Fruit fly (Drosophila melanogaster) whole organism, embryonic: ENCODE results near the gene CG34436.
A peak's percentile ranks its signal among the peaks of the same experiment; 100 is the strongest.

Experiments
- Antp ChIP-seq: fragments of 200-800 bp; sonication (Bioruptor generic); optimal IDR thresholded peaks from 3 replicates; lab custom pipeline; 2016; ENCODE audit warnings: missing biosample characterization, missing genetic modification characterization
- CG10147 ChIP-seq: fragments of 200-800 bp; sonication (Bioruptor generic); optimal IDR thresholded peaks from 2 replicates; lab custom pipeline; 2019; ENCODE audit warnings: missing biosample characterization, mild to moderate bottlenecking, missing genetic modification characterization, moderate library complexity
- CG10267 ChIP-seq: fragments of 200-800 bp; sonication (Bioruptor generic); optimal IDR thresholded peaks from 2 replicates; lab custom pipeline; 2018; ENCODE audit warnings: missing biosample characterization, mild to moderate bottlenecking, missing genetic modification characterization, moderate library complexity
- CG10462 ChIP-seq: fragments of 200-800 bp; sonication (Bioruptor generic); optimal IDR thresholded peaks from 2 replicates; lab custom pipeline; 2016; ENCODE audit warnings: missing biosample characterization, missing genetic modification characterization
- CG10543 ChIP-seq: fragments of 200-800 bp; sonication (Bioruptor generic); optimal IDR thresholded peaks from 3 replicates; lab custom pipeline; 2017; ENCODE audit warnings: missing biosample characterization, mild to moderate bottlenecking, missing genetic modification characterization, moderate library complexity
- CG10979 ChIP-seq: fragments of 200-800 bp; sonication (Bioruptor generic); optimal IDR thresholded peaks from 2 replicates; lab custom pipeline; 2018; ENCODE audit warnings: missing biosample characterization, mild to moderate bottlenecking, missing genetic modification characterization, moderate library complexity
- CG11247 ChIP-seq: fragments of 200-800 bp; sonication (Bioruptor generic); IDR thresholded peaks from 2 replicates; pipeline ENCODE4 v1.3.6; 2022; ENCODE audit warnings: missing biosample characterization, missing genetic modification characterization
- CG11398 ChIP-seq: fragments of 200-800 bp; sonication (Bioruptor generic); optimal IDR thresholded peaks from 2 replicates; lab custom pipeline; 2016; ENCODE audit warnings: missing biosample characterization, missing genetic modification characterization
- CG12104 ChIP-seq: fragments of 200-800 bp; sonication (Bioruptor generic); optimal IDR thresholded peaks from 3 replicates; lab custom pipeline; 2016; ENCODE audit warnings: missing biosample characterization, missing genetic modification characterization
- CG12659 ChIP-seq: fragments of 200-800 bp; sonication (Bioruptor generic); optimal IDR thresholded peaks from 3 replicates; lab custom pipeline; 2017; ENCODE audit warnings: mild to moderate bottlenecking, missing biosample characterization, missing genetic modification reagents, missing genetic modification characterization
- CG12744 ChIP-seq: fragments of 200-800 bp; sonication (Bioruptor generic); optimal IDR thresholded peaks from 2 replicates; lab custom pipeline; 2016; ENCODE audit warnings: missing biosample characterization, missing genetic modification characterization
- CG13894 ChIP-seq: fragments of 200-800 bp; sonication (Bioruptor generic); optimal IDR thresholded peaks from 3 replicates; lab custom pipeline; 2018; ENCODE audit warnings: missing biosample characterization, mild to moderate bottlenecking, missing genetic modification characterization, moderate library complexity
- CG14014 ChIP-seq: fragments of 200-800 bp; sonication (Bioruptor generic); IDR thresholded peaks from 2 replicates; pipeline ENCODE4 v1.3.6; 2022; ENCODE audit warnings: missing biosample characterization, missing genetic modification characterization
- CG14965 ChIP-seq: fragments of 200-800 bp; sonication (Bioruptor generic); optimal IDR thresholded peaks from 2 replicates; lab custom pipeline; 2016; ENCODE audit warnings: missing biosample characterization, missing genetic modification characterization, borderline replicate concordance
- CG42726 ChIP-seq: fragments of 200-800 bp; sonication (Bioruptor generic); IDR thresholded peaks from 2 replicates; pipeline ENCODE4 v1.3.6; 2022; ENCODE audit warnings: missing biosample characterization, missing genetic modification characterization; ENCODE audit not compliant: partially characterized antibody
- CG4282 ChIP-seq: fragments of 200-800 bp; sonication (Bioruptor generic); optimal IDR thresholded peaks from 2 replicates; lab custom pipeline; 2016; ENCODE audit warnings: missing biosample characterization, missing genetic modification characterization
- CG7786 ChIP-seq: fragments of 200-800 bp; sonication (Bioruptor generic); optimal IDR thresholded peaks from 2 replicates; lab custom pipeline; 2016; ENCODE audit warnings: missing biosample characterization, missing genetic modification characterization
- CG9817 ChIP-seq: fragments of 200-800 bp; sonication (Bioruptor generic); optimal IDR thresholded peaks from 2 replicates; lab custom pipeline; 2018; ENCODE audit warnings: missing biosample characterization, mild to moderate bottlenecking, missing genetic modification characterization, moderate library complexity
- Ets97D ChIP-seq: fragments of 200-800 bp; sonication (Bioruptor generic); optimal IDR thresholded peaks from 3 replicates; lab custom pipeline; 2016; ENCODE audit warnings: missing biosample characterization, missing genetic modification characterization
- Fer1 ChIP-seq: fragments of 200-800 bp; sonication (Bioruptor generic); optimal IDR thresholded peaks from 2 replicates; lab custom pipeline; 2017; ENCODE audit warnings: missing biosample characterization, mild to moderate bottlenecking, missing genetic modification characterization
- HHEX ChIP-seq: fragments of 200-800 bp; sonication (Bioruptor generic); optimal IDR thresholded peaks from 3 replicates; lab custom pipeline; 2017; ENCODE audit warnings: missing biosample characterization, mild to moderate bottlenecking, missing genetic modification characterization, missing genetic modification reagents
- Jarid2 ChIP-seq: fragments of 200-800 bp; sonication (Bioruptor generic); optimal IDR thresholded peaks from 3 replicates; lab custom pipeline; 2017; ENCODE audit warnings: mild to moderate bottlenecking, missing biosample characterization, missing genetic modification reagents, missing genetic modification characterization
- Lim3 ChIP-seq: fragments of 200-800 bp; sonication (Bioruptor generic); IDR thresholded peaks from 2 replicates; pipeline ENCODE4 v1.3.6; 2022; ENCODE audit warnings: missing biosample characterization, missing genetic modification characterization
- Meics ChIP-seq: fragments of 200-800 bp; sonication (Bioruptor generic); optimal IDR thresholded peaks from 2 replicates; lab custom pipeline; 2017; ENCODE audit warnings: missing biosample characterization, mild to moderate bottlenecking, missing genetic modification characterization
- Oli ChIP-seq: fragments of 200-800 bp; sonication (Bioruptor generic); optimal IDR thresholded peaks from 2 replicates; lab custom pipeline; 2018; ENCODE audit warnings: missing biosample characterization, mild to moderate bottlenecking, missing genetic modification characterization, moderate library complexity
- Opbp ChIP-seq: fragments of 200-800 bp; sonication (Bioruptor generic); IDR thresholded peaks from 3 replicates; pipeline ENCODE4 v1.3.6; 2022; ENCODE audit warnings: missing biosample characterization, missing genetic modification characterization; ENCODE audit not compliant: partially characterized antibody
- Rfx ChIP-seq: fragments of 200-800 bp; sonication (Bioruptor generic); IDR thresholded peaks from 2 replicates; pipeline ENCODE4 v1.3.6; 2022; ENCODE audit warnings: missing biosample characterization, missing genetic modification characterization
- Sin3A ChIP-seq: fragments of >200 bp; optimal IDR thresholded peaks from 2 replicates; lab custom pipeline; 2018
- Taf1 ChIP-seq: fragments of 200-800 bp; sonication (Bioruptor generic); IDR thresholded peaks from 2 replicates; pipeline ENCODE4 v1.3.6; 2022; ENCODE audit warnings: missing biosample characterization, missing genetic modification characterization
- ab ChIP-seq: fragments of 200-800 bp; sonication (Bioruptor generic); optimal IDR thresholded peaks from 2 replicates; lab custom pipeline; 2016; ENCODE audit warnings: missing biosample characterization, missing genetic modification characterization
- amos ChIP-seq: fragments of 200-800 bp; sonication (Bioruptor generic); IDR thresholded peaks from 2 replicates; pipeline ENCODE4 v1.3.6; 2022; ENCODE audit warnings: missing biosample characterization, missing genetic modification characterization; ENCODE audit not compliant: partially characterized antibody
- ara ChIP-seq: fragments of 200-800 bp; sonication (Bioruptor generic); IDR thresholded peaks from 2 replicates; pipeline ENCODE4 v1.3.6; 2022; ENCODE audit warnings: missing biosample characterization, missing genetic modification characterization
- cad ChIP-seq: fragments of >200 bp; optimal IDR thresholded peaks from 2 replicates; lab custom pipeline; 2017; ENCODE audit warnings: missing biosample characterization, missing genetic modification characterization
- chif ChIP-seq, 2 experiments: fragments of 200-800 bp; sonication (Bioruptor generic); optimal IDR thresholded peaks; 3 replicates each; lab custom pipeline; 2016; ENCODE audit warnings: missing biosample characterization in 2 of 2, missing genetic modification characterization in 2 of 2
- crp ChIP-seq, 2 experiments: fragments of 200-800 bp; sonication (Bioruptor generic); optimal IDR thresholded peaks; 2 replicates in 1 of 2; 3 replicates in 1 of 2; lab custom pipeline; 2017; ENCODE audit warnings: missing biosample characterization in 2 of 2, missing genetic modification characterization in 2 of 2, mild to moderate bottlenecking in 1 of 2, moderate library complexity in 1 of 2
- eve ChIP-seq, 2 experiments: fragments of >200 bp; optimal IDR thresholded peaks; 2 replicates each; lab custom pipeline; 2017; ENCODE audit warnings: missing biosample characterization in 2 of 2, missing genetic modification characterization in 2 of 2
- fru ChIP-seq: fragments of >200 bp; optimal IDR thresholded peaks from 2 replicates; lab custom pipeline; 2017
- gsb-n ChIP-seq: fragments of 200-800 bp; sonication (Bioruptor generic); optimal IDR thresholded peaks from 3 replicates; lab custom pipeline; 2018; ENCODE audit warnings: missing biosample characterization, mild to moderate bottlenecking, missing genetic modification characterization
- jumu ChIP-seq: fragments of 200-800 bp; sonication (Bioruptor generic); optimal IDR thresholded peaks from 3 replicates; lab custom pipeline; 2016; ENCODE audit warnings: missing biosample characterization, missing genetic modification characterization
- ken ChIP-seq: fragments of 200-800 bp; sonication (Bioruptor generic); IDR thresholded peaks from 3 replicates; pipeline ENCODE4 v1.3.6; 2022; ENCODE audit warnings: missing biosample characterization, missing genetic modification characterization
- mld ChIP-seq: fragments of 200-800 bp; sonication (Bioruptor generic); IDR thresholded peaks from 3 replicates; pipeline ENCODE4 v1.3.6; 2022; ENCODE audit warnings: missing biosample characterization, missing genetic modification characterization; ENCODE audit not compliant: partially characterized antibody
- oc ChIP-seq: fragments of 200-800 bp; sonication (Bioruptor generic); optimal IDR thresholded peaks from 2 replicates; lab custom pipeline; 2018; ENCODE audit warnings: missing biosample characterization, mild to moderate bottlenecking, missing genetic modification characterization, moderate library complexity
- peb ChIP-seq: fragments of 200-800 bp; sonication (Bioruptor generic); IDR thresholded peaks from 2 replicates; pipeline ENCODE4 v1.3.6; 2022; ENCODE audit warnings: missing biosample characterization, missing genetic modification characterization
- pnt ChIP-seq: fragments of 200-800 bp; sonication (Bioruptor generic); optimal IDR thresholded peaks from 3 replicates; lab custom pipeline; 2016; ENCODE audit warnings: missing biosample characterization, missing genetic modification characterization
- pum ChIP-seq: fragments of 200-800 bp; sonication (Bioruptor generic); optimal IDR thresholded peaks from 2 replicates; lab custom pipeline; 2016; ENCODE audit warnings: missing biosample characterization, missing genetic modification characterization
- rib ChIP-seq: fragments of 200-800 bp; sonication (Bioruptor generic); IDR thresholded peaks from 2 replicates; pipeline ENCODE4 v1.3.6; 2022; ENCODE audit warnings: missing biosample characterization, missing genetic modification characterization
- schlank ChIP-seq: fragments of 200-800 bp; sonication (Bioruptor generic); optimal IDR thresholded peaks from 2 replicates; lab custom pipeline; 2018; ENCODE audit warnings: missing biosample characterization, mild to moderate bottlenecking, missing genetic modification characterization
- slp2 ChIP-seq: fragments of 200-800 bp; sonication (Bioruptor generic); optimal IDR thresholded peaks from 2 replicates; lab custom pipeline; 2016; ENCODE audit warnings: missing biosample characterization, missing genetic modification characterization
- sqz ChIP-seq: fragments of 200-800 bp; sonication (Bioruptor generic); optimal IDR thresholded peaks from 3 replicates; lab custom pipeline; 2018; ENCODE audit warnings: missing biosample characterization, mild to moderate bottlenecking, missing genetic modification characterization
- tna ChIP-seq: fragments of 200-800 bp; sonication (Bioruptor generic); IDR thresholded peaks from 2 replicates; pipeline ENCODE4 v1.3.6; 2022; ENCODE audit warnings: missing biosample characterization, missing genetic modification characterization; ENCODE audit not compliant: partially characterized antibody
- yki ChIP-seq: fragments of >200 bp; optimal IDR thresholded peaks from 3 replicates; lab custom pipeline; 2018

The CG34436 gene

DNA sequence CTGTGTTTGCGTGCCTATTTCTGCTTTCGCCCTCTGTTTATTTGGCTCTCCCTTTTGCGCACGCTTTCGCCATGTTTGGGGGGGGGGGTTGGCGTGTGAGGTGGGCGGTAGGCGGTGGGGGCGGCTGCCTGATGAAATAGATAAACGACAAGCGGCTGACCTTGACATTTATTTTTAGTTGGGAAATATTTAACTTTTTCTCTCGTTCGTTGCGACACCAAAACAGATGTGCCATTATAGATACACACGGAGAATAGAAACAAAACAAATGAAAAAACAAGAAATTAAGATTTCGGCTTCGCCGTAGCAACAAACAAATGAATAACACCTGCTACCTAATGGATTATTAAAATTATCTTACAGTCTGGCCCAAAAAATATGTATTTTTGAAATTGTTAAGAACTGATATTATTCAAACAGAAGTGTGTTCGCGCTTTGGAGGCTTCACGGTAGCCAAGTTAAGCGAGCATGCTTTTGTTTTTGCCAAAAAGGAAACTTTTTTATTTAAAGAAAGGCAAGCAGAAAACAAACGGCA lies 49.8 kb downstream of the CG34436 start (continued):
- peak; percentile 70 for TF ChIP-seq CG13894 (tag; lab: Kevin White, UChicago)
- TF ChIP-seq mld (GFP tag; lab: Robert Waterston, UW), result no peak
- peak; percentile 43; the same call in 1 of the 2 replicates for TF ChIP-seq CG14014 (GFP tag; lab: Robert Waterston, UW)
- 0 out of 2 replicates have a peak, but pooled peaks have one; percentile 26 for TF ChIP-seq peb (GFP tag; lab: Robert Waterston, UW)
- TF ChIP-seq CG10462 (GFP tag; lab: Kevin White, UChicago), result no peak
- no peak for TF ChIP-seq ken (GFP tag; lab: Robert Waterston, UW)
- peak in 1 of 2 experiments; percentile 10 for TF ChIP-seq chif (GFP tag; optimal IDR thresholded peaks at IDR 0.05; lab: Kevin White, UChicago)
- TF ChIP-seq CG10979 (tag; lab: Kevin White, UChicago), result no peak
- TF ChIP-seq Rfx (GFP tag; lab: Robert Waterston, UW), result peak; percentile 88
- peak; percentile 84 for TF ChIP-seq CG10543 (GFP tag; lab: Kevin White, UChicago)
- peak; percentile 62 for TF ChIP-seq Fer1
- no peak for TF ChIP-seq Lim3 (GFP tag; lab: Robert Waterston, UW)
- TF ChIP-seq CG12659 (GFP tag; lab: Kevin White, UChicago), result peak; percentile 79
- no peak for TF ChIP-seq oc (tag; lab: Kevin White, UChicago)
- TF ChIP-seq eve (GFP tag; optimal IDR thresholded peaks at IDR 0.05; lab: Kevin White, UChicago), result no peak
- TF ChIP-seq tna (GFP tag; lab: Robert Waterston, UW), result no peak
- peak; percentile 10 for TF ChIP-seq CG12744 (GFP tag; lab: Kevin White, UChicago)
- no peak for TF ChIP-seq cad
- no peak; the same call in 1 of the 2 replicates for TF ChIP-seq CG11247 (GFP tag; lab: Robert Waterston, UW)
- TF ChIP-seq CG4282 (GFP tag; lab: Kevin White, UChicago), result no peak
- TF ChIP-seq Jarid2 (GFP tag; lab: Kevin White, UChicago), result no peak
- no peak for TF ChIP-seq ara (GFP tag; lab: Robert Waterston, UW)
- TF ChIP-seq Sin3A (lab: Kevin White, UChicago), result no peak
- peak; percentile 67 for TF ChIP-seq Oli
- no peak for TF ChIP-seq CG14965 (GFP tag; lab: Kevin White, UChicago)
- no peak for TF ChIP-seq pum (GFP tag; lab: Kevin White, UChicago)
- TF ChIP-seq CG9817, result peak; percentile 41
- peak; percentile 3 for TF ChIP-seq pnt (GFP tag; lab: Kevin White, UChicago)
- TF ChIP-seq slp2 (GFP tag; lab: Kevin White, UChicago), result no peak
- peak in 1 of 2 experiments; percentile 32 for TF ChIP-seq crp (GFP tag; optimal IDR thresholded peaks at IDR 0.05; lab: Kevin White, UChicago)
- TF ChIP-seq Ets97D, result no peak
- peak; percentile 37 for TF ChIP-seq CG12104 (GFP tag; lab: Kevin White, UChicago)
- no peak for TF ChIP-seq yki (lab: Kevin White, UChicago)
- no peak for TF ChIP-seq amos (GFP tag; lab: Robert Waterston, UW)
- TF ChIP-seq fru, result no peak
- peak; percentile 9 for TF ChIP-seq CG7786
- no peak for TF ChIP-seq ab (GFP tag; lab: Kevin White, UChicago)
- TF ChIP-seq schlank (tag; lab: Kevin White, UChicago), result peak; percentile 3
- TF ChIP-seq Antp (GFP tag; lab: Kevin White, UChicago), result peak; percentile 66
- TF ChIP-seq jumu, result peak; percentile 27
- peak; percentile 36 for TF ChIP-seq CG10267 (tag; lab: Kevin White, UChicago)
- TF ChIP-seq rib (GFP tag; lab: Robert Waterston, UW), result 0 out of 2 replicates have a peak, but pooled peaks have one; percentile 15
- TF ChIP-seq Opbp, result no peak
- peak; percentile 33 for TF ChIP-seq sqz (GFP tag; lab: Kevin White, UChicago)
- TF ChIP-seq CG42726 (GFP tag; lab: Robert Waterston, UW), result 0 out of 2 replicates have a peak, but pooled peaks have one; percentile 15
- peak; percentile 63 for TF ChIP-seq CG10147 (GFP tag; lab: Kevin White, UChicago)
- TF ChIP-seq gsb-n (tag; lab: Kevin White, UChicago), result no peak
- peak; percentile 75 for TF ChIP-seq Meics
- TF ChIP-seq CG11398, result no peak
- 0 out of 2 replicates have a peak, but pooled peaks have one; percentile 34 for TF ChIP-seq Taf1
- TF ChIP-seq HHEX (GFP tag; lab: Kevin White, UChicago), result peak; percentile 43
